Fruit fly (Drosophila melanogaster): ENCODE data around the gene CG7231.

- TF ChIP-seq CG11762 (GFP tag; optimal IDR thresholded peaks at IDR 0.05; ENCODE audit: insufficient read depth) (no peak), CG6854 (GFP tag; optimal IDR thresholded peaks at IDR 0.05) (no peak), net (GFP tag; optimal IDR thresholded peaks at IDR 0.05) (no peak), CG8632 (GFP tag; optimal IDR thresholded peaks at IDR 0.05) (no peak), esn (GFP tag; optimal IDR thresholded peaks at IDR 0.05) (no peak), CG6276 (GFP tag; optimal IDR thresholded peaks at IDR 0.05) (no peak), vri (GFP tag; optimal IDR thresholded peaks at IDR 0.05) (no peak), CG8119 (GFP tag; IDR thresholded peaks at IDR 0.05) (no peak), salr (GFP tag; optimal IDR thresholded peaks at IDR 0.05) (no peak), Eip75B (GFP tag; optimal IDR thresholded peaks at IDR 0.05) (no peak)
Measured at dm6 chr2L:7966866-7967549, 16.7 kb upstream of the CG7231 start.
